Fruit fly (Drosophila melanogaster): ENCODE results near the gene mei-9.

The mei-9 gene

DNA sequence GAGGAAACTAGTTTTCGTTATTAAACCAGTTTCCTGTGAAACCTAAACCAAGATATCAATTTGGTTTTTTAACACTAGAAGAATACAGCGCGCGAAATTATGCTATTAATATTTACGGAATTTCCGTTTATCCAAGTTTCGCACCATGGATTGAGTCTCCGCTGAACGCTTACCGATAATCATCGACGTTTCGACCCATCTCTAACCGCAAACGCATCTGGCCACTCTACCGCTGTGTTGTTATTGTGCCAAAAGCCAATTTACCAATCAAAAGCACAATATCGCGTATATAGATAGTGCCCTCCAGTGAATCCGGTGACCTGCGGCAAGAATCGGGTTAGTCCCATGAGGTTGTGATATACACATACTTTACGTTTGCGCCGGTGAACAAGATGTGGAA, 47.6 kb upstream of the mei-9 start, which contains the start of gene CG3626 (continued):
- TF ChIP-seq dati (GFP tag; IDR thresholded peaks at IDR 0.05): no peak
- TF ChIP-seq sd (tag; optimal IDR thresholded peaks at IDR 0.05): no peak
- peak; percentile 36 for TF ChIP-seq zfh2 (GFP tag; optimal IDR thresholded peaks at IDR 0.05)
- TF ChIP-seq crp (GFP tag; optimal IDR thresholded peaks at IDR 0.05): no peak
- peak; percentile 17 for TF ChIP-seq CG1602 (GFP tag; optimal IDR thresholded peaks at IDR 0.05)
- no peak for TF ChIP-seq Meics (GFP tag; optimal IDR thresholded peaks at IDR 0.05)
- peak in 1 of 2 experiments; percentile 8 for TF ChIP-seq tll (GFP tag; optimal IDR thresholded peaks at IDR 0.05)
- TF ChIP-seq nmo (GFP tag; optimal IDR thresholded peaks at IDR 0.05): peak; percentile 14
- TF ChIP-seq Sin3A (optimal IDR thresholded peaks at IDR 0.05): peak; percentile 40
- TF ChIP-seq CG18764 (GFP tag; optimal IDR thresholded peaks at IDR 0.05): no peak
- TF ChIP-seq en (GFP tag; optimal IDR thresholded peaks at IDR 0.05): no peak
- TF ChIP-seq pan (optimal IDR thresholded peaks at IDR 0.05): no peak
- TF ChIP-seq pan (GFP tag; optimal IDR thresholded peaks at IDR 0.05 in 1 of 2, IDR thresholded peaks at IDR 0.05 in 1 of 2): no peak
- TF ChIP-seq CG32767 (GFP tag; IDR thresholded peaks at IDR 0.05): no peak
- peak; percentile 81 for TF ChIP-seq Ets97D (GFP tag; optimal IDR thresholded peaks at IDR 0.05)
- 0 out of 3 replicates have a peak, but pooled peaks have one; percentile 44 for TF ChIP-seq mld (GFP tag; IDR thresholded peaks at IDR 0.05; ENCODE audit: partially characterized antibody)
- no peak for TF ChIP-seq CG8944 (GFP tag; optimal IDR thresholded peaks at IDR 0.05)
- TF ChIP-seq gem (tag; optimal IDR thresholded peaks at IDR 0.05): no peak
- TF ChIP-seq CG4820 (GFP tag; optimal IDR thresholded peaks at IDR 0.05): no peak
- TF ChIP-seq fu2 (GFP tag; optimal IDR thresholded peaks at IDR 0.05): no peak
- no peak for TF ChIP-seq CG12769 (tag; optimal IDR thresholded peaks at IDR 0.05)
- TF ChIP-seq CG6683 (GFP tag; optimal IDR thresholded peaks at IDR 0.05): no peak
- no peak for TF ChIP-seq org-1 (GFP tag; optimal IDR thresholded peaks at IDR 0.05)
- TF ChIP-seq CG34224 (GFP tag; IDR thresholded peaks at IDR 0.05; ENCODE audit: partially characterized antibody): peak; percentile 77
- TF ChIP-seq CG9727 (GFP tag; optimal IDR thresholded peaks at IDR 0.05): no peak
- TF ChIP-seq GATAe (GFP tag; conservative IDR thresholded peaks at IDR 0.05): no peak
- no peak for TF ChIP-seq chm (GFP tag; IDR thresholded peaks at IDR 0.05)
- TF ChIP-seq CG15696 (tag; optimal IDR thresholded peaks at IDR 0.05): no peak
- peak; percentile 8 for TF ChIP-seq HLH54F (GFP tag; optimal IDR thresholded peaks at IDR 0.05)
- no peak for TF ChIP-seq lbe (GFP tag; optimal IDR thresholded peaks at IDR 0.05)
- no peak for TF ChIP-seq kay (GFP tag; optimal IDR thresholded peaks at IDR 0.05)
- TF ChIP-seq p53 (GFP tag; optimal IDR thresholded peaks at IDR 0.05): peak; percentile 44
- no peak for TF ChIP-seq CG10543 (GFP tag; optimal IDR thresholded peaks at IDR 0.05)
- no peak for TF ChIP-seq HLH3B (GFP tag; IDR thresholded peaks at IDR 0.05)
- TF ChIP-seq CG17612 (GFP tag; IDR thresholded peaks at IDR 0.05): no peak
- TF ChIP-seq Optix (GFP tag; IDR thresholded peaks at IDR 0.05): no peak
- no peak for TF ChIP-seq Spps (tag; optimal IDR thresholded peaks at IDR 0.05)
- TF ChIP-seq Xbp1 (GFP tag; optimal IDR thresholded peaks at IDR 0.05): no peak
- TF ChIP-seq insv (GFP tag; optimal IDR thresholded peaks at IDR 0.05): peak in 1 of 2 experiments; percentile 23
- no peak for TF ChIP-seq nerfin-1 (tag; optimal IDR thresholded peaks at IDR 0.05)
- TF ChIP-seq CG9437 (GFP tag; optimal IDR thresholded peaks at IDR 0.05): no peak
- no peak for TF ChIP-seq ftz-f1 (GFP tag; optimal IDR thresholded peaks at IDR 0.05)
- TF ChIP-seq Vsx1 (GFP tag; optimal IDR thresholded peaks at IDR 0.05): peak; percentile 70
- TF ChIP-seq lov (optimal IDR thresholded peaks at IDR 0.05): no peak
- no peak for TF ChIP-seq lov (GFP tag; IDR thresholded peaks at IDR 0.05)
- TF ChIP-seq danr (GFP tag; IDR thresholded peaks at IDR 0.05): no peak
- no peak for TF ChIP-seq Bdp1 (GFP tag; optimal IDR thresholded peaks at IDR 0.05)
- TF ChIP-seq hth (optimal IDR thresholded peaks at IDR 0.05): no peak
- TF ChIP-seq CG10321 (GFP tag; IDR thresholded peaks at IDR 0.05): no peak
- TF ChIP-seq wor (GFP tag; IDR thresholded peaks at IDR 0.05): no peak
- TF ChIP-seq tin (GFP tag; optimal IDR thresholded peaks at IDR 0.05): no peak
- no peak; the same call in 1 of the 2 replicates for TF ChIP-seq sob (GFP tag; IDR thresholded peaks at IDR 0.05)
- TF ChIP-seq Atf6 (GFP tag; IDR thresholded peaks at IDR 0.05): no peak
